Fruit fly (Drosophila melanogaster): Measurements from ENCODE around the gene Hsp23.

Hsp23 gene

DNA sequence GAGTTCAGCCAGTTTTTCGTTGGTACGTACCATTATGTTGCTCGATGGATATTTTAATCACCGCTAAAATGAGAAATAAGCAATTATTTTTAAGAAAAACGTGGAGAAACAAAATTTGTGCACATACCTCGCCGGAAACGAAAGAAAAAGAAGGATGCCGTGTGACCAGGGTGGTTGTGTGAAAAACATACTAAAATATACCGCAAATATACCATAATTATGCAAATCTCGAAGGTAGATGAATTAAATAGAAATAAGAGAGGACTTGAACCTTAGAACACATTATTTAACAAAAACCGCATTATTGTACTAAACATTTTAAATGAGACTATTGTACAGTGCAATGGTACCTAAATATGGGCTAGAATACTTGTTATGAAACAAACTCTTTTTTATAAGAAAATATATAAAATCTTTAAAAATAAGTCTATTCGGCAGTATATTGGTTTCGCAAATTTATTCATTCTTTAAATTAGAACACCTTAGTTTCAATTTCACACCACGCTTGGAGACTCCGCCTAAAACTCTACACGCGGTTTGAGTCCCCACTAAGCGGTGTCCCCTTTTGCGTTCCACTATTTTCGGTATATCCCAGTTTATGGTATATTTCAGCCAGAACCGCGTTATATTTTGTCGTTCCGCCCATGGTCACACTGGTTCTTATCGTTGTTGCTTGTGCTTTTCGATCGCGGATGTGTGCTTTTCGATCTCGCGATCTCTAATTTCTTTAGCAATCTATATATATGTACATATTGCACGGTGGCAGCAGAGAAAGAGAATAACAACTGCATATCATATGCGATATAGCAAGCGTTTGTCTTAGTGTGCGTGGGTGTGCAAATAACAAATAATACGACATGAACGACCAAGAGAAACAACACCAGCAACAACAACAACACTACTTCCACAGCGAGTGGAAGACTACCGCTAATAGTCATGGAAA lies 48.3 kb downstream of the Hsp23 start, which contains the start of the genes RpS17 and MTF-1 (continued):
- TF ChIP-seq trem (tag; optimal IDR thresholded peaks at IDR 0.05) (peak; percentile 19), ci (GFP tag; IDR thresholded peaks at IDR 0.05) (peak; percentile 90), CG3163 (GFP tag; optimal IDR thresholded peaks at IDR 0.05) (peak; percentile 39), jing (GFP tag; optimal IDR thresholded peaks at IDR 0.05) (no peak), exex (tag; optimal IDR thresholded peaks at IDR 0.05) (peak; percentile 45), Taf1 (GFP tag; IDR thresholded peaks at IDR 0.05) (no peak), Max (GFP tag; optimal IDR thresholded peaks at IDR 0.05) (peak; percentile 26), eyg (GFP tag; optimal IDR thresholded peaks at IDR 0.05) (no peak), Mes4 (GFP tag; optimal IDR thresholded peaks at IDR 0.05) (peak; percentile 78), CG4820 (GFP tag; optimal IDR thresholded peaks at IDR 0.05) (no peak), yki (optimal IDR thresholded peaks at IDR 0.05) (no peak), Antp (GFP tag; optimal IDR thresholded peaks at IDR 0.05) (no peak), Eip74EF (GFP tag; optimal IDR thresholded peaks at IDR 0.05) (peak in 1 of 2 experiments; percentile 73), CG15514 (GFP tag; optimal IDR thresholded peaks at IDR 0.05) (peak; percentile 30), CG3726 (GFP tag; IDR thresholded peaks at IDR 0.05) (no peak), gro (GFP tag; optimal IDR thresholded peaks at IDR 0.05) (peak; percentile 4), YL-1 (GFP tag; optimal IDR thresholded peaks at IDR 0.05) (peak; percentile 83), ATbp (GFP tag; optimal IDR thresholded peaks at IDR 0.05) (peak; percentile 44), bigmax (GFP tag; optimal IDR thresholded peaks at IDR 0.05) (no peak), pb (GFP tag; optimal IDR thresholded peaks at IDR 0.05) (no peak), CG9797 (GFP tag; optimal IDR thresholded peaks at IDR 0.05) (peak; percentile 85), CG1832 (GFP tag; optimal IDR thresholded peaks at IDR 0.05) (no peak), CG17361 (GFP tag; IDR thresholded peaks at IDR 0.05) (peak; percentile 64; the same call in 2 of the 3 replicates), pita (GFP tag; optimal IDR thresholded peaks at IDR 0.05) (peak; percentile 90), CG4360 (GFP tag; IDR thresholded peaks at IDR 0.05) (peak; percentile 87), az2 (GFP tag; optimal IDR thresholded peaks at IDR 0.05) (peak; percentile 16), ewg (GFP tag; optimal IDR thresholded peaks at IDR 0.05) (no peak), Oli (tag; optimal IDR thresholded peaks at IDR 0.05) (peak; percentile 40), pros (GFP tag; optimal IDR thresholded peaks at IDR 0.05) (no peak), CG5245 (GFP tag; optimal IDR thresholded peaks at IDR 0.05) (no peak), Nf-YC (tag; optimal IDR thresholded peaks at IDR 0.05) (peak; percentile 27), CG14441 (GFP tag; IDR thresholded peaks at IDR 0.05) (peak; percentile 21; the same call in 1 of the 2 replicates), slp2 (GFP tag; optimal IDR thresholded peaks at IDR 0.05) (peak; percentile 26), CG12071 (GFP tag; optimal IDR thresholded peaks at IDR 0.05) (peak; percentile 60), cad (GFP tag; optimal IDR thresholded peaks at IDR 0.05) (no peak), CG9609 (GFP tag; optimal IDR thresholded peaks at IDR 0.05) (peak; percentile 41), Aef1 (GFP tag; IDR thresholded peaks at IDR 0.05) (no peak), disco-r (GFP tag; optimal IDR thresholded peaks at IDR 0.05) (peak; percentile 39), dati (GFP tag; IDR thresholded peaks at IDR 0.05) (no peak), Ravus (GFP tag; IDR thresholded peaks at IDR 0.05) (no peak), CG1603 (tag; optimal IDR thresholded peaks at IDR 0.05) (peak; percentile 50), CG17186 (GFP tag; optimal IDR thresholded peaks at IDR 0.05) (no peak), mam (GFP tag; optimal IDR thresholded peaks at IDR 0.05) (no peak), zfh2 (GFP tag; optimal IDR thresholded peaks at IDR 0.05) (peak; percentile 29), CG10654 (GFP tag; optimal IDR thresholded peaks at IDR 0.05) (no peak), nerfin-2 (GFP tag; IDR thresholded peaks at IDR 0.05; ENCODE audit: partially characterized antibody) (no peak), CG10431 (GFP tag; optimal IDR thresholded peaks at IDR 0.05) (peak; percentile 59), Xrp1 (GFP tag; IDR thresholded peaks at IDR 0.05) (0 out of 2 replicates have a peak, but pooled peaks have one; percentile 30), jumu (GFP tag; optimal IDR thresholded peaks at IDR 0.05) (no peak)

All from whole organism, embryonic.